Fruit fly (Drosophila melanogaster): ENCODE measurements around the gene Blos2.

Gene Blos2

DNA sequence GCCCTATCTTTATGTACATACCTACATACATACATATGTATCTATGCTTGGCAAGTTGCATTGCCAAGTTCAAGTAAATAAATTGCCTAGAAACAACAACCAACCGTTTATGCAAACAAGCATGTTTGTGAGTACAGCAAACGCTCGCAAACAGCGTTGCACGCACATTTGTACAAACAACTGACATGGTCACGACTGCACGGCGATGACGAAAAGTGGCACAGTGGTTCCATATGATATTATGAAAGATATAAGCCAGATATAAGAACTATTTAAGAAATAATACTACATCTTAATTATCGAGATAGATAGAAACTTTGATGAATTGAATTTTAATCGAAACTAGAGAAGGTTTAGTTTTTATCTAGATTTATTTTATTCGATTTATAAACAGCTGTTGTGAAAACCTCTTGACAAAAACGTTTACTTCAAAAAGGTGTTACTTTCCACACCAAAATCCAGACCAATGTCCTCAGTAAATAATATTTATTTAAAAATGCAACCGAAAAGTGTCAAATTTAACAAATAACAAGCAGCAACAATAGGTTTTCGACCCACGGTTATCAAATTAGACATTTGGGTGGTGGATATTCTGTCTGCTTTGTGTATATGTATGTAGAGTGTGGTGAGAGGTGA lies 28.6 kb downstream of the Blos2 start (continued):
- peak; percentile 92 for TF ChIP-seq grau (tag; optimal IDR thresholded peaks at IDR 0.05)
- peak; percentile 73 for TF ChIP-seq Atf3 (GFP tag; optimal IDR thresholded peaks at IDR 0.05)
- TF ChIP-seq CG18262 (tag; optimal IDR thresholded peaks at IDR 0.05), result peak; percentile 98
- TF ChIP-seq CG12219 (GFP tag; optimal IDR thresholded peaks at IDR 0.05), result peak; percentile 85
- peak; percentile 51 for TF ChIP-seq fu2 (GFP tag; optimal IDR thresholded peaks at IDR 0.05)
- peak; percentile 29 for TF ChIP-seq CG10565 (GFP tag; optimal IDR thresholded peaks at IDR 0.05)
- no peak for TF ChIP-seq nerfin-2 (GFP tag; IDR thresholded peaks at IDR 0.05; ENCODE audit: partially characterized antibody)
- TF ChIP-seq tin (GFP tag; optimal IDR thresholded peaks at IDR 0.05), result peak; percentile 87
- TF ChIP-seq Nf-YB (GFP tag; optimal IDR thresholded peaks at IDR 0.05), result peak; percentile 83
- TF ChIP-seq BEAF-32 (GFP tag; optimal IDR thresholded peaks at IDR 0.05), result no peak
- TF ChIP-seq CG4282 (GFP tag; optimal IDR thresholded peaks at IDR 0.05), result peak; percentile 83
- peak; percentile 89 for TF ChIP-seq PHDP (tag; optimal IDR thresholded peaks at IDR 0.05)
- peak; percentile 64 for TF ChIP-seq CG12744 (GFP tag; optimal IDR thresholded peaks at IDR 0.05)
- TF ChIP-seq kni (GFP tag; optimal IDR thresholded peaks at IDR 0.05), result peak; percentile 93
- TF ChIP-seq CG1602 (GFP tag; optimal IDR thresholded peaks at IDR 0.05), result peak; percentile 87
- peak; percentile 85 for TF ChIP-seq CG18599 (GFP tag; optimal IDR thresholded peaks at IDR 0.05)
- peak; percentile 91 for TF ChIP-seq gcm (GFP tag; optimal IDR thresholded peaks at IDR 0.05)
- TF ChIP-seq vnd (GFP tag; IDR thresholded peaks at IDR 0.05; ENCODE audit: partially characterized antibody), result peak; percentile 50; the same call in 1 of the 3 replicates
- TF ChIP-seq CG8359 (GFP tag; optimal IDR thresholded peaks at IDR 0.05; ENCODE audit: borderline replicate concordance), result peak; percentile 71
- TF ChIP-seq lab (GFP tag; optimal IDR thresholded peaks at IDR 0.05), result peak; percentile 89
- peak; percentile 87 for TF ChIP-seq ind (GFP tag; optimal IDR thresholded peaks at IDR 0.05)
- peak; percentile 72 for TF ChIP-seq CG30020 (tag; optimal IDR thresholded peaks at IDR 0.05)
- TF ChIP-seq Rfx (GFP tag; IDR thresholded peaks at IDR 0.05), result peak; percentile 58
- peak; percentile 93 for TF ChIP-seq fd102C (GFP tag; optimal IDR thresholded peaks at IDR 0.05)
- peak; percentile 52 for TF ChIP-seq Fer3 (tag; optimal IDR thresholded peaks at IDR 0.05)
- TF ChIP-seq tll (GFP tag; optimal IDR thresholded peaks at IDR 0.05), result peak in 1 of 2 experiments; percentile 74
- peak; percentile 78 for TF ChIP-seq repo (GFP tag; optimal IDR thresholded peaks at IDR 0.05)
- TF ChIP-seq CG31388 (GFP tag; optimal IDR thresholded peaks at IDR 0.05), result peak; percentile 81
- TF ChIP-seq CG3281 (GFP tag; optimal IDR thresholded peaks at IDR 0.05), result peak; percentile 79
- TF ChIP-seq dimm (GFP tag; IDR thresholded peaks at IDR 0.05), result peak; percentile 4; the same call in 1 of the 2 replicates
- no peak for TF ChIP-seq Scr (GFP tag; IDR thresholded peaks at IDR 0.05; ENCODE audit: partially characterized antibody)
- TF ChIP-seq HmgD (GFP tag; optimal IDR thresholded peaks at IDR 0.05), result no peak
- peak; percentile 76 for TF ChIP-seq Dek (tag; optimal IDR thresholded peaks at IDR 0.05)
- peak; percentile 80 for TF ChIP-seq caup (GFP tag; optimal IDR thresholded peaks at IDR 0.05; ENCODE audit: severe bottlenecking)
- peak; percentile 89 for TF ChIP-seq Hmr (GFP tag; optimal IDR thresholded peaks at IDR 0.05)
- TF ChIP-seq sima (GFP tag; optimal IDR thresholded peaks at IDR 0.05), result no peak
- peak; percentile 89 for TF ChIP-seq NfI (GFP tag; optimal IDR thresholded peaks at IDR 0.05)
- TF ChIP-seq CG32772 (GFP tag; IDR thresholded peaks at IDR 0.05), result peak; percentile 59
- TF ChIP-seq tio (GFP tag; optimal IDR thresholded peaks at IDR 0.05), result peak; percentile 95
- no peak for TF ChIP-seq Lpt (GFP tag; optimal IDR thresholded peaks at IDR 0.05)
- peak; percentile 71 for TF ChIP-seq CG1603 (tag; optimal IDR thresholded peaks at IDR 0.05)
- peak; percentile 97 for TF ChIP-seq Oli (tag; optimal IDR thresholded peaks at IDR 0.05)
- TF ChIP-seq ranshi (GFP tag; IDR thresholded peaks at IDR 0.05), result peak; percentile 53; the same call in 1 of the 2 replicates
- peak; percentile 59 for TF ChIP-seq gce (GFP tag; IDR thresholded peaks at IDR 0.05)
- TF ChIP-seq odd (GFP tag; optimal IDR thresholded peaks at IDR 0.05), result peak; percentile 96
- TF ChIP-seq Trl (optimal IDR thresholded peaks at IDR 0.05), result no peak
- TF ChIP-seq Trl (GFP tag; optimal IDR thresholded peaks at IDR 0.05), result peak; percentile 81
- TF ChIP-seq gem (tag; optimal IDR thresholded peaks at IDR 0.05), result peak; percentile 96
